Fruit fly (Drosophila melanogaster): Measurements from ENCODE around the gene BicD.

BicD gene

DNA sequence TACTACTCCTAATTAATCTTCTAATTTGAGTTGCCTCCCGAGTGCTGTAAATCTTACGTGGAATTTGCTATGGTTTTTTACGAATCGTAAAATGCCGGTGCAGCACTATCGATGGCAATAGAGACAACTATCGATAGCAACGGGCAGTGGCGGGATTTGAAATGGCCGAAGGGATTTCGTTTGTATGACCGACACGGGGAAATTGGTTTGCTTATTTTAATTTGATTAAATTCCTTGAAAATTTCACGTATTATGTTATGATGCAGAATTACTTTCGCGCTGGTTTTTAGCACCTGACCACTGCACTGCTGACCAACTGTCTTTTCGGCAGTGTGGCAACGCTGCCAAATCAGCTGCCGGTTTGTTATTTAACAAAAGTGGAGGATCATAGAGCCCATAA, 11.2 kb upstream of the BicD start, which contains the start of the genes GCS2beta and CG5131 (continued):
- peak; percentile 98 for TF ChIP-seq CG2120 (GFP tag; optimal IDR thresholded peaks at IDR 0.05)
- TF ChIP-seq CG7786 (GFP tag; optimal IDR thresholded peaks at IDR 0.05), result peak; percentile 98
- TF ChIP-seq CG3407 (GFP tag; optimal IDR thresholded peaks at IDR 0.05), result peak; percentile 78
- TF ChIP-seq NfI (GFP tag; optimal IDR thresholded peaks at IDR 0.05), result peak; percentile 95
- TF ChIP-seq CG12236 (GFP tag; optimal IDR thresholded peaks at IDR 0.05), result peak; percentile 82
- TF ChIP-seq Hsf (GFP tag; optimal IDR thresholded peaks at IDR 0.05), result peak; percentile 96
- peak; percentile 57 for TF ChIP-seq CG8281 (tag; optimal IDR thresholded peaks at IDR 0.05)
- TF ChIP-seq maf-S (GFP tag; optimal IDR thresholded peaks at IDR 0.05), result peak; percentile 95
- peak; percentile 89 for TF ChIP-seq CG7839 (tag; optimal IDR thresholded peaks at IDR 0.05)
- peak; percentile 91 for TF ChIP-seq CG4404 (GFP tag; IDR thresholded peaks at IDR 0.05)
- TF ChIP-seq BtbVII (GFP tag; optimal IDR thresholded peaks at IDR 0.05), result peak; percentile 73
- TF ChIP-seq Fer2 (tag; optimal IDR thresholded peaks at IDR 0.05), result peak; percentile 85
- peak; percentile 94 for TF ChIP-seq row (GFP tag; IDR thresholded peaks at IDR 0.05)
- TF ChIP-seq ATbp (GFP tag; optimal IDR thresholded peaks at IDR 0.05), result peak; percentile 80
- TF ChIP-seq CG3847 (GFP tag; IDR thresholded peaks at IDR 0.05), result peak; percentile 96
- TF ChIP-seq D (optimal IDR thresholded peaks at IDR 0.05), result no peak
- peak; percentile 79 for TF ChIP-seq D (GFP tag; optimal IDR thresholded peaks at IDR 0.05)
- peak; percentile 73 for TF ChIP-seq CG6765 (GFP tag; optimal IDR thresholded peaks at IDR 0.05)
- TF ChIP-seq CG1602 (GFP tag; optimal IDR thresholded peaks at IDR 0.05), result peak; percentile 92
- peak; percentile 86 for TF ChIP-seq CG2199 (GFP tag; IDR thresholded peaks at IDR 0.05)
- peak; percentile 95 for TF ChIP-seq Dbx (GFP tag; IDR thresholded peaks at IDR 0.05)
- peak; percentile 92 for TF ChIP-seq rib (GFP tag; IDR thresholded peaks at IDR 0.05)
- TF ChIP-seq Dp (GFP tag; optimal IDR thresholded peaks at IDR 0.05), result peak; percentile 70
- peak; percentile 84; the same call in 2 of the 3 replicates for TF ChIP-seq CG11695 (GFP tag; IDR thresholded peaks at IDR 0.05)
- TF ChIP-seq tll (GFP tag; optimal IDR thresholded peaks at IDR 0.05), result no peak
- TF ChIP-seq pum (GFP tag; optimal IDR thresholded peaks at IDR 0.05), result peak; percentile 97
- TF ChIP-seq CG12659 (GFP tag; optimal IDR thresholded peaks at IDR 0.05), result peak; percentile 95
- peak; percentile 78 for TF ChIP-seq CG1024 (GFP tag; IDR thresholded peaks at IDR 0.05)
- TF ChIP-seq Sox102F (GFP tag; optimal IDR thresholded peaks at IDR 0.05), result peak; percentile 93
- TF ChIP-seq HLHmδ (GFP tag; optimal IDR thresholded peaks at IDR 0.05), result no peak
- TF ChIP-seq bbx (GFP tag; IDR thresholded peaks at IDR 0.05; ENCODE audit: partially characterized antibody), result peak; percentile 77
- peak; percentile 98 for TF ChIP-seq Rfx (GFP tag; IDR thresholded peaks at IDR 0.05)
- TF ChIP-seq Atf-2 (GFP tag; optimal IDR thresholded peaks at IDR 0.05), result peak; percentile 95
- TF ChIP-seq corto (GFP tag; optimal IDR thresholded peaks at IDR 0.05), result peak; percentile 48
- peak; percentile 88 for TF ChIP-seq HLH4C (GFP tag; IDR thresholded peaks at IDR 0.05; ENCODE audit: partially characterized antibody)
- peak; percentile 67 for TF ChIP-seq Jarid2 (GFP tag; optimal IDR thresholded peaks at IDR 0.05)
- TF ChIP-seq HLH54F (GFP tag; optimal IDR thresholded peaks at IDR 0.05), result peak; percentile 98
- TF ChIP-seq CG31224 (GFP tag; IDR thresholded peaks at IDR 0.05), result peak; percentile 87
- TF ChIP-seq CG14965 (GFP tag; optimal IDR thresholded peaks at IDR 0.05; ENCODE audit: borderline replicate concordance), result peak; percentile 51
- peak; percentile 94 for TF ChIP-seq CG2889 (GFP tag; IDR thresholded peaks at IDR 0.05)
- peak; percentile 93 for TF ChIP-seq Taf1 (GFP tag; IDR thresholded peaks at IDR 0.05)
- peak; percentile 94 for TF ChIP-seq slp2 (GFP tag; optimal IDR thresholded peaks at IDR 0.05)
- peak; percentile 24 for TF ChIP-seq CG4707 (GFP tag; optimal IDR thresholded peaks at IDR 0.05)
- TF ChIP-seq CG34422 (GFP tag; IDR thresholded peaks at IDR 0.05), result peak; percentile 97
- TF ChIP-seq scrt (GFP tag; optimal IDR thresholded peaks at IDR 0.05), result peak; percentile 74
- peak; percentile 95 for TF ChIP-seq CG12155 (GFP tag; optimal IDR thresholded peaks at IDR 0.05)
- TF ChIP-seq CG17912 (GFP tag; optimal IDR thresholded peaks at IDR 0.05), result peak; percentile 49
- TF ChIP-seq sob (GFP tag; IDR thresholded peaks at IDR 0.05), result peak; percentile 96
- peak; percentile 71; the same call in 1 of the 2 replicates for TF ChIP-seq toy (GFP tag; IDR thresholded peaks at IDR 0.05)
- TF ChIP-seq D19B (GFP tag; optimal IDR thresholded peaks at IDR 0.05), result peak; percentile 81
- TF ChIP-seq CG33213 (GFP tag; optimal IDR thresholded peaks at IDR 0.05), result peak; percentile 93

All from whole organism, embryonic.